Worm (Caenorhabditis elegans): ENCODE results near the gene clec-160.
A peak's percentile ranks its signal among the peaks of the same experiment; 100 is the strongest.

clec-160 gene

ce11 chrIII:8242809-8243208 lies 33.0 kb downstream of the clec-160 start, which contains the start of gene C02F5.12:
TSS of gene C02F5.12 (minus strand) at chrIII:8243029.
- TF ChIP-seq eyg-1 (tag; optimal IDR thresholded peaks at IDR 0.05) (no peak), nhr-232 (tag; optimal IDR thresholded peaks at IDR 0.05) (peak; percentile 7), ceh-31 (tag; optimal IDR thresholded peaks at IDR 0.05) (no peak), C08G9.2 (tag; optimal IDR thresholded peaks at IDR 0.05) (no peak), hlh-30 (tag; optimal IDR thresholded peaks at IDR 0.05; ENCODE audit: insufficient read depth) (peak; percentile 31), ceh-30 (tag; optimal IDR thresholded peaks at IDR 0.05) (peak; percentile 100)

ce11 chrIII:8240948-8241347 lies 34.8 kb downstream of the clec-160 start:
- TF ChIP-seq nhr-11 (tag; optimal IDR thresholded peaks at IDR 0.05) (no peak), unc-3 (GFP tag; conservative IDR thresholded peaks at IDR 0.05) (no peak), unc-3 (tag; optimal IDR thresholded peaks at IDR 0.05) (no peak), nhr-232 (tag; optimal IDR thresholded peaks at IDR 0.05) (no peak), ceh-18 (tag; optimal IDR thresholded peaks at IDR 0.05) (no peak), ceh-30 (tag; optimal IDR thresholded peaks at IDR 0.05) (no peak), dve-1 (tag; optimal IDR thresholded peaks at IDR 0.05) (no peak), elt-2 (tag; optimal IDR thresholded peaks at IDR 0.05) (no peak), dmd-4 (tag; optimal IDR thresholded peaks at IDR 0.05; ENCODE audit: borderline replicate concordance) (no peak), ceh-34 (tag; optimal IDR thresholded peaks at IDR 0.05) (no peak), lin-11 (tag; optimal IDR thresholded peaks at IDR 0.05) (no peak), ref-2 (tag; optimal IDR thresholded peaks at IDR 0.05) (no peak)

ce11 chrIII:8240247-8240646 lies 35.5 kb downstream of the clec-160 start:
- TF ChIP-seq elt-2 (tag; optimal IDR thresholded peaks at IDR 0.05) = peak; percentile 24
- TF ChIP-seq ceh-48 (tag; optimal IDR thresholded peaks at IDR 0.05) = no peak

DNA sequence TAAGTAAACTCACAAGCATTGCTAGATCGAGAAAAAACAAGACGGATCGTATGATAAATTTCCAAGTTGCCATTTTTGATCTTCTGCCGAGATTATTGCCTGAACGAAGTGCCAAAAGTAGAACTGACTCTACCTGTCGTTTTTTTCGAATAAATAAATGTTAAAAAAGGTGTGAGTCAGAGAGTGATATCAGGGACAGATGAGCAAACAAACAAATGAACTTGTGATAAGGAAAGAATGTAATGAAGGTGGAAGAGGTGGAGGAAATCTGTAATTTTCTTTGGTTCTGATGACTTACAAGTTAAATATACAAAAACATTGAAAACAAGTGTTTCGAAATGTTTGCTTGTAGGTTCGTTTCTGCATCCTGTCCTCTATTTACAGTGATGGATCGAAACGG lies 36.4 kb downstream of the clec-160 start, which contains the start of gene tsp-1:
Gene tsp-1, minus strand, starts transcription at position 99 of the 400 bp plus-strand sequence.
- TF ChIP-seq ceh-31 (tag; optimal IDR thresholded peaks at IDR 0.05) = no peak
- TF ChIP-seq elt-2 (tag; optimal IDR thresholded peaks at IDR 0.05) = peak; percentile 24
- no peak for TF ChIP-seq sdc-2 (tag; optimal IDR thresholded peaks at IDR 0.05)
- TF ChIP-seq zip-5 (tag; optimal IDR thresholded peaks at IDR 0.05) = no peak
- TF ChIP-seq unc-42 (tag; optimal IDR thresholded peaks at IDR 0.05) = no peak

- TF ChIP-seq T23F11.4 (GFP tag; optimal IDR thresholded peaks at IDR 0.05) (no peak), pag-3 (tag; optimal IDR thresholded peaks at IDR 0.05; ENCODE audit: borderline replicate concordance) (no peak), sdc-2 (tag; optimal IDR thresholded peaks at IDR 0.05) (no peak), elt-2 (tag; optimal IDR thresholded peaks at IDR 0.05) (peak; percentile 71)
Observed at ce11 chrIII:8237827-8238226, 37.9 kb downstream of the clec-160 start, which contains the start of gene tsp-2. TSS of gene tsp-2 (minus strand) at chrIII:8237935.

ce11 chrIII:8235880-8236279 lies 39.9 kb downstream of the clec-160 start, which contains the start of gene C02F5.5:
TSS of gene C02F5.5 (plus strand) at chrIII:8236180.
- no peak for TF ChIP-seq ceh-31 (tag; optimal IDR thresholded peaks at IDR 0.05)
- no peak for TF ChIP-seq hlh-30 (tag; optimal IDR thresholded peaks at IDR 0.05; ENCODE audit: insufficient read depth)
- TF ChIP-seq pha-2 (tag; optimal IDR thresholded peaks at IDR 0.05) = no peak
- no peak for TF ChIP-seq dmd-4 (tag; optimal IDR thresholded peaks at IDR 0.05; ENCODE audit: borderline replicate concordance)
- TF ChIP-seq npax-4 (tag; optimal IDR thresholded peaks at IDR 0.05) = no peak
- no peak for TF ChIP-seq lin-11 (tag; optimal IDR thresholded peaks at IDR 0.05)
- no peak for TF ChIP-seq tbx-2 (tag; optimal IDR thresholded peaks at IDR 0.05)
- TF ChIP-seq che-1 (tag; optimal IDR thresholded peaks at IDR 0.05) = no peak
- TF ChIP-seq unc-42 (tag; optimal IDR thresholded peaks at IDR 0.05) = no peak
- TF ChIP-seq hlh-8 (tag; optimal IDR thresholded peaks at IDR 0.05) = no peak
- TF ChIP-seq ttx-3 (tag; optimal IDR thresholded peaks at IDR 0.05) = no peak
- TF ChIP-seq ets-4 (tag; optimal IDR thresholded peaks at IDR 0.05) = no peak
- no peak for TF ChIP-seq K09A11.1 (tag; optimal IDR thresholded peaks at IDR 0.05; ENCODE audit: insufficient read depth)
- TF ChIP-seq ceh-18 (tag; optimal IDR thresholded peaks at IDR 0.05) = no peak
